Fruit fly (Drosophila melanogaster) whole organism, embryonic: ENCODE measurements around the gene CG6005.

ENCODE experiments used
- CG18262 ChIP-seq: fragments of 200-800 bp; optimal IDR thresholded peaks from 3 replicates; lab custom pipeline; 2019; ENCODE audit warnings: missing biosample characterization, mild to moderate bottlenecking, missing genetic modification characterization, moderate library complexity
- CG2678 ChIP-seq: fragments of 200-800 bp; sonication (Bioruptor generic); optimal IDR thresholded peaks from 3 replicates; lab custom pipeline; 2019; ENCODE audit warnings: missing biosample characterization, mild to moderate bottlenecking, missing genetic modification characterization, moderate library complexity
- CG34422 ChIP-seq: fragments of 200-800 bp; sonication (Bioruptor generic); IDR thresholded peaks from 3 replicates; pipeline ENCODE4 v1.3.6; 2022; ENCODE audit warnings: missing biosample characterization, missing genetic modification characterization
- CG7271 ChIP-seq: fragments of 200-800 bp; sonication (Bioruptor generic); optimal IDR thresholded peaks from 2 replicates; lab custom pipeline; 2018; ENCODE audit warnings: missing biosample characterization, mild to moderate bottlenecking, missing genetic modification characterization, moderate library complexity
- Usf ChIP-seq: fragments of 200-800 bp; sonication (Bioruptor generic); optimal IDR thresholded peaks from 2 replicates; lab custom pipeline; 2017; ENCODE audit warnings: missing genotype, missing biosample characterization, missing genetic modification characterization
- btn ChIP-seq: fragments of 200-800 bp; sonication (Bioruptor generic); optimal IDR thresholded peaks from 2 replicates; lab custom pipeline; 2016; ENCODE audit warnings: missing biosample characterization, missing genetic modification characterization
- danr ChIP-seq: fragments of 200-800 bp; sonication (Bioruptor generic); IDR thresholded peaks from 2 replicates; pipeline ENCODE4 v1.3.6; 2022; ENCODE audit warnings: missing biosample characterization, missing genetic modification characterization
- fd3F ChIP-seq: fragments of 200-800 bp; sonication (Bioruptor generic); optimal IDR thresholded peaks from 2 replicates; lab custom pipeline; 2018; ENCODE audit warnings: missing biosample characterization, mild to moderate bottlenecking, missing genetic modification characterization, moderate library complexity
- fd96Cb ChIP-seq: fragments of 200-800 bp; sonication (Bioruptor generic); optimal IDR thresholded peaks from 2 replicates; lab custom pipeline; 2018; ENCODE audit warnings: missing biosample characterization, mild to moderate bottlenecking, missing genetic modification characterization, moderate library complexity
- ro ChIP-seq: fragments of 200-800 bp; sonication (Bioruptor generic); IDR thresholded peaks from 2 replicates; pipeline ENCODE4 v1.3.6; 2022; ENCODE audit warnings: missing biosample characterization, missing genetic modification characterization
- slbo ChIP-seq: fragments of 200-800 bp; sonication (Bioruptor generic); IDR thresholded peaks from 2 replicates; pipeline ENCODE4 v1.3.6; 2022; ENCODE audit warnings: missing biosample characterization, missing genetic modification characterization
- vnd ChIP-seq: fragments of 200-800 bp; sonication (Bioruptor generic); IDR thresholded peaks from 3 replicates; pipeline ENCODE4 v1.3.6; 2022; ENCODE audit warnings: missing biosample characterization, missing genetic modification characterization; ENCODE audit not compliant: partially characterized antibody

DNA sequence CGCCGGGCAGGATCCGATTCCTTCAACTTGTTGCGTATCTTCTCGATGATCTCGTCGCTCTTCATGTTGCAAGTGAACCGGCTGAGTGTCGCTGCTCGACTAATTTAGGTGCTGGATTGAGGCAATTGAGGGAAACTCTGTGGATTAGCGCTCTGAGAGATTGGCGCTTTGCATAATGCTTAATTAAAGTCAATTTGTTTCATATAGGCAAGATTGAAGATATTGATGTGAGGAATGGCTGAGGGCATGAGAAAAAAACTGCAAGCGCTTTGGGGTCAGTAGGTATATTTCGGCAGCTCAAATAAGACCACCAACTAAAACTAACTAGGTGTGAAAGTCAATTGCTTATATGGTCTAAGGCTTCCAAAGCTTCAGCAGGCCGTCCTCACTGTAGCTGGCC is 45.1 kb downstream of the CG6005 start, which contains the start of gene euc:
- TF ChIP-seq CG34422 (GFP tag; lab: Robert Waterston, UW) (no peak), slbo (no peak), CG18262 (tag; lab: Kevin White, UChicago) (no peak), vnd (GFP tag; lab: Robert Waterston, UW) (no peak), CG2678 (no peak), danr (GFP tag; lab: Robert Waterston, UW) (no peak), btn (GFP tag; lab: Kevin White, UChicago) (no peak), fd3F (GFP tag; lab: Kevin White, UChicago) (no peak), CG7271 (tag; lab: Kevin White, UChicago) (no peak), fd96Cb (tag; lab: Kevin White, UChicago) (no peak), Usf (GFP tag; lab: Kevin White, UChicago) (no peak), ro (no peak)
